Worm (Caenorhabditis elegans): ENCODE data around the gene acl-4.
A peak's percentile ranks its signal among the peaks of the same experiment; 100 is the strongest.

The acl-4 gene

ce11 chrX:2071392-2072001, 1.3 kb upstream of the acl-4 start:
- TF ChIP-seq ets-4 (GFP tag; optimal IDR thresholded peaks at IDR 0.05) (no peak), efl-1 (GFP tag; optimal IDR thresholded peaks at IDR 0.05) (peak; percentile 10), ceh-27 (GFP tag; optimal IDR thresholded peaks at IDR 0.05) (peak; percentile 77), K11D2.4 (GFP tag; IDR thresholded peaks at IDR 0.05) (peak; percentile 67; the same call in 1 of the 2 replicates), cebp-2 (GFP tag; IDR thresholded peaks at IDR 0.05) (no peak), ztf-26 (tag; optimal IDR thresholded peaks at IDR 0.05) (peak; percentile 3), lin-40 (tag; optimal IDR thresholded peaks at IDR 0.05) (peak; percentile 70), attf-6 (GFP tag; IDR thresholded peaks at IDR 0.05) (no peak), cebp-1 (GFP tag; IDR thresholded peaks at IDR 0.05) (peak; percentile 94), cebp-1 (tag; optimal IDR thresholded peaks at IDR 0.05) (peak; percentile 99), C06A6.2 (GFP tag; conservative IDR thresholded peaks at IDR 0.05) (0 out of 2 replicates have a peak, but pooled peaks have one; percentile 30), B0261.1 (tag; optimal IDR thresholded peaks at IDR 0.05) (no peak), attf-3 (GFP tag; conservative IDR thresholded peaks at IDR 0.05) (no peak), Y56A3A.18 (GFP tag; IDR thresholded peaks at IDR 0.05) (no peak), madf-8 (GFP tag; conservative IDR thresholded peaks at IDR 0.05) (no peak), hmg-1.2 (GFP tag; IDR thresholded peaks at IDR 0.05) (peak; percentile 34; the same call in 1 of the 2 replicates), die-1 (tag; optimal IDR thresholded peaks at IDR 0.05) (no peak), snpc-3.4 (tag; optimal IDR thresholded peaks at IDR 0.05) (no peak), dox-1 (GFP tag; IDR thresholded peaks at IDR 0.05) (peak; percentile 63), unc-62 (GFP tag; optimal IDR thresholded peaks at IDR 0.05) (peak; percentile 29), K12H6.12 (tag; optimal IDR thresholded peaks at IDR 0.05) (peak; percentile 82), gei-17 (GFP tag; optimal IDR thresholded peaks at IDR 0.05) (peak; percentile 21), F49E8.2 (tag; optimal IDR thresholded peaks at IDR 0.05; ENCODE audit: insufficient read depth) (no peak), lin-35 (GFP tag; optimal IDR thresholded peaks at IDR 0.05) (peak in 1 of 3 experiments; percentile 45), attf-5 (GFP tag; optimal IDR thresholded peaks at IDR 0.05) (peak; percentile 65), atf-7 (tag; optimal IDR thresholded peaks at IDR 0.05) (peak; percentile 21), tbp1 (GFP tag; optimal IDR thresholded peaks at IDR 0.05) (peak; percentile 33), akir-1 (GFP tag; optimal IDR thresholded peaks at IDR 0.05) (peak; percentile 40), nhr-80 (tag; optimal IDR thresholded peaks at IDR 0.05) (peak; percentile 34), T07F8.4 (tag; optimal IDR thresholded peaks at IDR 0.05) (no peak), somi-1 (GFP tag; optimal IDR thresholded peaks at IDR 0.05) (peak; percentile 31), D2030.7 (GFP tag; IDR thresholded peaks at IDR 0.05) (no peak), snpc-4 (GFP tag; optimal IDR thresholded peaks at IDR 0.05) (no peak), snpc-4 (tag; optimal IDR thresholded peaks at IDR 0.05) (no peak)

ce11 chrX:2068294-2068693, 1.9 kb downstream of the acl-4 start:
- TF ChIP-seq let-607 (tag; optimal IDR thresholded peaks at IDR 0.05) (no peak), ceh-91 (GFP tag; IDR thresholded peaks at IDR 0.05) (no peak), ets-4 (GFP tag; optimal IDR thresholded peaks at IDR 0.05) (no peak), nhr-80 (tag; optimal IDR thresholded peaks at IDR 0.05) (peak; percentile 29), nhr-27 (tag; optimal IDR thresholded peaks at IDR 0.05) (no peak), cebp-1 (GFP tag; IDR thresholded peaks at IDR 0.05) (no peak), cebp-1 (tag; optimal IDR thresholded peaks at IDR 0.05) (peak; percentile 12), F52B5.7 (tag; optimal IDR thresholded peaks at IDR 0.05) (no peak), C06A6.2 (GFP tag; conservative IDR thresholded peaks at IDR 0.05) (no peak), D2030.7 (GFP tag; IDR thresholded peaks at IDR 0.05) (no peak), nhr-90 (tag; optimal IDR thresholded peaks at IDR 0.05) (no peak)

Measured in whole organism, young adult.